Worm (Caenorhabditis elegans) whole organism, L3 larva: ENCODE data around the gene mboa-6.

Experiments used
- R02D3.7 ChIP-seq: fragments of 150-350 bp; optimal IDR thresholded peaks from 2 replicates; lab custom pipeline; 2014; ENCODE audit warnings: missing biosample characterization, missing genetic modification characterization
- aly-2 ChIP-seq: fragments of 150-350 bp; optimal IDR thresholded peaks from 2 replicates; lab custom pipeline; 2014; ENCODE audit warnings: missing biosample characterization, missing genetic modification characterization
- fos-1 ChIP-seq: fragments of 150-350 bp; optimal IDR thresholded peaks from 2 replicates; lab custom pipeline; 2014; ENCODE audit warnings: missing biosample characterization, missing genetic modification characterization
- nfya-1 ChIP-seq: sonication (generic microtip); optimal IDR thresholded peaks from 2 replicates; lab custom pipeline; 2017; ENCODE audit warnings: missing genetic modification characterization, mild to moderate bottlenecking, missing compliant biosample characterization, antibody characterized with exemption, moderate library complexity; ENCODE audit not compliant: insufficient read depth
- nhr-11 ChIP-seq: fragments of 150-350 bp; optimal IDR thresholded peaks from 2 replicates; lab custom pipeline; 2014; ENCODE audit warnings: missing biosample characterization, missing genetic modification characterization
- nhr-237 ChIP-seq: fragments of 150-350 bp; optimal IDR thresholded peaks from 2 replicates; lab custom pipeline; 2014; ENCODE audit warnings: missing biosample characterization, missing genetic modification characterization

ce11 chrIII:1961895-1962506 lies at the start of gene mboa-6:
- no peak for TF ChIP-seq nhr-237 (tag; lab: Kevin White, UChicago)
- no peak for TF ChIP-seq fos-1
- no peak for TF ChIP-seq nfya-1
- TF ChIP-seq R02D3.7 (tag; lab: Kevin White, UChicago): no peak
- TF ChIP-seq aly-2 (tag; lab: Kevin White, UChicago): no peak
- TF ChIP-seq nhr-11 (tag; lab: Kevin White, UChicago): no peak
